Fruit fly (Drosophila melanogaster) whole organism, embryonic: ENCODE data around the gene CG46427.

Experiments used
- Atf3 ChIP-seq: fragments of 200-800 bp; sonication (Bioruptor generic); optimal IDR thresholded peaks from 3 replicates; lab custom pipeline; 2016; ENCODE audit warnings: missing biosample characterization, missing genetic modification characterization
- CG10274 ChIP-seq: fragments of 200-800 bp; sonication (Bioruptor generic); optimal IDR thresholded peaks from 3 replicates; lab custom pipeline; 2017; ENCODE audit warnings: missing biosample characterization, mild to moderate bottlenecking, missing genetic modification characterization
- CG10654 ChIP-seq: fragments of 200-800 bp; sonication (Bioruptor generic); optimal IDR thresholded peaks from 2 replicates; lab custom pipeline; 2016; ENCODE audit warnings: missing biosample characterization, missing genetic modification characterization
- CG13296 ChIP-seq: fragments of 200-800 bp; sonication (Bioruptor generic); optimal IDR thresholded peaks from 3 replicates; lab custom pipeline; 2018; ENCODE audit warnings: missing biosample characterization, mild to moderate bottlenecking, missing genetic modification characterization
- CG16815 ChIP-seq: fragments of 200-800 bp; sonication (Bioruptor generic); optimal IDR thresholded peaks from 3 replicates; lab custom pipeline; 2017; ENCODE audit warnings: missing biosample characterization, mild to moderate bottlenecking, missing genetic modification characterization
- CG17385 ChIP-seq: fragments of 200-800 bp; sonication (Bioruptor generic); optimal IDR thresholded peaks from 3 replicates; lab custom pipeline; 2018; ENCODE audit warnings: missing biosample characterization, mild to moderate bottlenecking, missing genetic modification characterization
- CG2875 ChIP-seq: fragments of 200-800 bp; sonication (Bioruptor generic); optimal IDR thresholded peaks from 2 replicates; lab custom pipeline; 2017; ENCODE audit warnings: missing biosample characterization, mild to moderate bottlenecking, missing genetic modification characterization, missing genetic modification reagents
- CG30431 ChIP-seq: fragments of 200-800 bp; sonication (Bioruptor generic); optimal IDR thresholded peaks from 2 replicates; lab custom pipeline; 2017; ENCODE audit warnings: missing biosample characterization, missing genetic modification characterization
- CG32767 ChIP-seq: fragments of 200-800 bp; sonication (Bioruptor generic); IDR thresholded peaks from 2 replicates; pipeline ENCODE4 v1.3.6; 2022; ENCODE audit warnings: missing biosample characterization, missing genetic modification characterization
- CG4820 ChIP-seq: fragments of 200-800 bp; sonication (Bioruptor generic); optimal IDR thresholded peaks from 3 replicates; lab custom pipeline; 2016; ENCODE audit warnings: missing biosample characterization, missing genetic modification characterization
- CG4854 ChIP-seq: fragments of 200-800 bp; sonication (Bioruptor generic); optimal IDR thresholded peaks from 2 replicates; lab custom pipeline; 2016; ENCODE audit warnings: missing biosample characterization, missing genetic modification characterization, inconsistent platforms
- CG5953 ChIP-seq: fragments of 200-800 bp; sonication (Bioruptor generic); IDR thresholded peaks from 2 replicates; pipeline ENCODE4 v1.3.6; 2022; ENCODE audit warnings: missing biosample characterization, missing genetic modification characterization
- CG6254 ChIP-seq: fragments of 200-800 bp; sonication (Bioruptor generic); optimal IDR thresholded peaks from 3 replicates; lab custom pipeline; 2017; ENCODE audit warnings: mild to moderate bottlenecking, missing biosample characterization, missing genetic modification reagents, missing genetic modification characterization
- CG6813 ChIP-seq: fragments of 200-800 bp; sonication (Bioruptor generic); optimal IDR thresholded peaks from 2 replicates; lab custom pipeline; 2017; ENCODE audit warnings: missing biosample characterization, missing genetic modification characterization, mild to moderate bottlenecking, moderate library complexity, missing genetic modification reagents
- CG7271 ChIP-seq: fragments of 200-800 bp; sonication (Bioruptor generic); optimal IDR thresholded peaks from 2 replicates; lab custom pipeline; 2018; ENCODE audit warnings: missing biosample characterization, mild to moderate bottlenecking, missing genetic modification characterization, moderate library complexity
- CG7556 ChIP-seq: fragments of 200-800 bp; sonication (Bioruptor generic); optimal IDR thresholded peaks from 2 replicates; lab custom pipeline; 2017; ENCODE audit warnings: missing biosample characterization, mild to moderate bottlenecking, missing genetic modification characterization
- CG7839 ChIP-seq: fragments of 200-800 bp; sonication (Bioruptor generic); optimal IDR thresholded peaks from 3 replicates; lab custom pipeline; 2018; ENCODE audit warnings: missing biosample characterization, mild to moderate bottlenecking, missing genetic modification characterization, moderate library complexity
- CG8089 ChIP-seq: fragments of 200-800 bp; sonication (Bioruptor generic); optimal IDR thresholded peaks from 3 replicates; lab custom pipeline; 2016; ENCODE audit warnings: missing biosample characterization, missing genetic modification characterization
- CG8290 ChIP-seq, 3 experiments: fragments of 200-800 bp; sonication (Bioruptor generic); optimal IDR thresholded peaks; 2 replicates each; lab custom pipeline; 2016 to 2019; ENCODE audit warnings: missing biosample characterization in 3 of 3, missing genetic modification characterization in 3 of 3, mild to moderate bottlenecking in 2 of 3, moderate library complexity in 1 of 3
- CG8924 ChIP-seq: fragments of 200-800 bp; optimal IDR thresholded peaks from 3 replicates; lab custom pipeline; 2019; ENCODE audit warnings: missing biosample characterization, mild to moderate bottlenecking, missing genetic modification characterization, moderate library complexity
- Camta ChIP-seq: fragments of 200-800 bp; sonication (Bioruptor generic); optimal IDR thresholded peaks from 2 replicates; lab custom pipeline; 2016; ENCODE audit warnings: missing biosample characterization, missing genetic modification characterization
- Chrac-16 ChIP-seq: fragments of 200-800 bp; sonication (Bioruptor generic); optimal IDR thresholded peaks from 3 replicates; lab custom pipeline; 2016; ENCODE audit warnings: missing biosample characterization, missing genetic modification characterization
- D ChIP-seq, 2 experiments: fragments of 200-800 bp in 1 of 2; fragments of >200 bp in 1 of 2; sonication (Bioruptor generic) in 1 of 2; optimal IDR thresholded peaks; 2 replicates in 1 of 2; 3 replicates in 1 of 2; lab custom pipeline; 2017; ENCODE audit warnings: mild to moderate bottlenecking in 1 of 2, missing biosample characterization in 1 of 2, missing genetic modification characterization in 1 of 2, missing genetic modification reagents in 1 of 2
- Deaf1 ChIP-seq: fragments of 200-800 bp; optimal IDR thresholded peaks from 3 replicates; lab custom pipeline; 2019; ENCODE audit warnings: missing biosample characterization, mild to moderate bottlenecking, missing genetic modification characterization, moderate library complexity
- Fer2 ChIP-seq: fragments of 200-800 bp; sonication (Bioruptor generic); optimal IDR thresholded peaks from 2 replicates; lab custom pipeline; 2018; ENCODE audit warnings: missing biosample characterization, mild to moderate bottlenecking, missing genetic modification characterization, moderate library complexity
- GATAe ChIP-seq: fragments of 200-800 bp; sonication (Bioruptor generic); conservative IDR thresholded peaks from 2 replicates; pipeline ENCODE4 v1.3.6; 2022; ENCODE audit warnings: missing biosample characterization, missing genetic modification characterization
- Gug ChIP-seq: fragments of 200-800 bp; sonication (Bioruptor generic); IDR thresholded peaks from 4 replicates; pipeline ENCODE4 v1.3.6; 2022; ENCODE audit warnings: missing biosample characterization, missing genetic modification characterization
- Hr78 ChIP-seq, 2 experiments: fragments of 200-800 bp in 1 of 2; fragments of >200 bp in 1 of 2; sonication (Bioruptor generic) in 1 of 2; optimal IDR thresholded peaks; 2 replicates each; lab custom pipeline; 2017 to 2019; ENCODE audit warnings: missing biosample characterization in 2 of 2, missing genetic modification characterization in 2 of 2, mild to moderate bottlenecking in 1 of 2, moderate library complexity in 1 of 2
- Kr ChIP-seq: fragments of 200-800 bp; sonication (Bioruptor generic); optimal IDR thresholded peaks from 2 replicates; lab custom pipeline; 2017; ENCODE audit warnings: missing biosample characterization, mild to moderate bottlenecking, missing genetic modification characterization
- MTF-1 ChIP-seq: fragments of 200-800 bp; sonication (Bioruptor generic); optimal IDR thresholded peaks from 2 replicates; lab custom pipeline; 2018; ENCODE audit warnings: missing biosample characterization, mild to moderate bottlenecking, missing genetic modification characterization, borderline replicate concordance
- NFAT ChIP-seq: fragments of 200-800 bp; sonication (Bioruptor generic); IDR thresholded peaks from 2 replicates; pipeline ENCODE4 v1.3.6; 2022; ENCODE audit warnings: missing biosample characterization, missing genetic modification characterization
- Scr ChIP-seq: fragments of 200-800 bp; sonication (Bioruptor generic); IDR thresholded peaks from 2 replicates; pipeline ENCODE4 v1.3.6; 2022; ENCODE audit warnings: missing biosample characterization, missing genetic modification characterization; ENCODE audit not compliant: partially characterized antibody
- Sox102F ChIP-seq: fragments of 200-800 bp; sonication (Bioruptor generic); optimal IDR thresholded peaks from 2 replicates; lab custom pipeline; 2018; ENCODE audit warnings: missing biosample characterization, mild to moderate bottlenecking, missing genetic modification characterization, moderate library complexity
- ap ChIP-seq: fragments of 200-800 bp; sonication (Bioruptor generic); IDR thresholded peaks from 2 replicates; pipeline ENCODE4 v1.3.6; 2022; ENCODE audit warnings: missing biosample characterization, missing genetic modification characterization
- az2 ChIP-seq: fragments of 200-800 bp; sonication (Bioruptor generic); optimal IDR thresholded peaks from 3 replicates; lab custom pipeline; 2016; ENCODE audit warnings: missing biosample characterization, missing genetic modification characterization
- chif ChIP-seq, 2 experiments: fragments of 200-800 bp; sonication (Bioruptor generic); optimal IDR thresholded peaks; 3 replicates each; lab custom pipeline; 2016; ENCODE audit warnings: missing biosample characterization in 2 of 2, missing genetic modification characterization in 2 of 2
- disco-r ChIP-seq: fragments of 200-800 bp; sonication (Bioruptor generic); optimal IDR thresholded peaks from 2 replicates; lab custom pipeline; 2016; ENCODE audit warnings: missing biosample characterization, missing genetic modification characterization
- dmrt99B ChIP-seq: fragments of 200-800 bp; sonication (Bioruptor generic); optimal IDR thresholded peaks from 2 replicates; lab custom pipeline; 2018; ENCODE audit warnings: missing biosample characterization, mild to moderate bottlenecking, missing genetic modification characterization, moderate library complexity
- lilli ChIP-seq: fragments of 200-800 bp; sonication (Bioruptor generic); optimal IDR thresholded peaks from 3 replicates; lab custom pipeline; 2016; ENCODE audit warnings: missing biosample characterization, missing genetic modification characterization
- prd ChIP-seq, 3 experiments: fragments of >200 bp in 2 of 3; fragments of 200-800 bp in 1 of 3; sonication (Bioruptor generic) in 1 of 3; optimal IDR thresholded peaks in 2 of 3; IDR thresholded peaks in 1 of 3; 2 replicates in 2 of 3; 3 replicates in 1 of 3; pipeline versions ENCODE4 v1.3.6 to Lab custom; 2017 to 2022; ENCODE audit warnings: missing biosample characterization in 1 of 3, missing genetic modification characterization in 1 of 3
- shn ChIP-seq: fragments of 200-800 bp; sonication (Bioruptor generic); optimal IDR thresholded peaks from 3 replicates; lab custom pipeline; 2016; ENCODE audit warnings: missing biosample characterization, missing genetic modification characterization
- slp2 ChIP-seq: fragments of 200-800 bp; sonication (Bioruptor generic); optimal IDR thresholded peaks from 2 replicates; lab custom pipeline; 2016; ENCODE audit warnings: missing biosample characterization, missing genetic modification characterization
- sr ChIP-seq: fragments of 200-800 bp; sonication (Bioruptor generic); IDR thresholded peaks from 3 replicates; pipeline ENCODE4 v1.3.6; 2022; ENCODE audit warnings: missing biosample characterization, missing genetic modification characterization
- ttk ChIP-seq: fragments of 200-800 bp; sonication (Bioruptor generic); IDR thresholded peaks from 2 replicates; pipeline ENCODE4 v2.1.2; 2022; ENCODE audit warnings: missing biosample characterization, missing genetic modification characterization
- tup ChIP-seq: fragments of 200-800 bp; sonication (Bioruptor generic); optimal IDR thresholded peaks from 2 replicates; lab custom pipeline; 2016; ENCODE audit warnings: missing biosample characterization, mild to moderate bottlenecking, missing genetic modification characterization, moderate library complexity
- zen ChIP-seq: fragments of 200-800 bp; sonication (Bioruptor generic); optimal IDR thresholded peaks from 3 replicates; lab custom pipeline; 2018; ENCODE audit warnings: missing biosample characterization, mild to moderate bottlenecking, missing genetic modification characterization, moderate library complexity
- zen2 ChIP-seq: fragments of 200-800 bp; sonication (Bioruptor generic); IDR thresholded peaks from 3 replicates; pipeline ENCODE4 v1.3.6; 2022; ENCODE audit warnings: missing biosample characterization, missing genetic modification characterization; ENCODE audit not compliant: partially characterized antibody
- zfh2 ChIP-seq: fragments of 200-800 bp; sonication (Bioruptor generic); optimal IDR thresholded peaks from 2 replicates; lab custom pipeline; 2016; ENCODE audit warnings: missing biosample characterization, missing genetic modification characterization

Gene CG46427

dm6 chr3R:12402935-12403334 lies 36.0 kb downstream of the CG46427 start (continued):
- peak; percentile 94 for TF ChIP-seq CG30431 (GFP tag; lab: Kevin White, UChicago)
- TF ChIP-seq ttk = peak; percentile 93
- TF ChIP-seq slp2 (GFP tag; lab: Kevin White, UChicago) = peak; percentile 93
- peak; percentile 92 for TF ChIP-seq NFAT (GFP tag; lab: Robert Waterston, UW)
- peak; percentile 99 for TF ChIP-seq CG4854 (GFP tag; lab: Kevin White, UChicago)
- peak; percentile 100 for TF ChIP-seq zen (tag; lab: Kevin White, UChicago)
- TF ChIP-seq zen2 (GFP tag; lab: Robert Waterston, UW) = 0 out of 3 replicates have a peak, but pooled peaks have one; percentile 17
- peak; percentile 72; the same call in 1 of the 2 replicates for TF ChIP-seq GATAe (GFP tag; lab: Robert Waterston, UW)
- TF ChIP-seq Sox102F (GFP tag; lab: Kevin White, UChicago) = peak; percentile 98
- peak; percentile 64; the same call in 2 of the 4 replicates for TF ChIP-seq Gug (GFP tag; lab: Robert Waterston, UW)
- TF ChIP-seq CG4820 (GFP tag; lab: Kevin White, UChicago) = peak; percentile 100
- TF ChIP-seq Camta (GFP tag; lab: Kevin White, UChicago) = peak; percentile 96
- TF ChIP-seq chif (GFP tag; optimal IDR thresholded peaks at IDR 0.05; lab: Kevin White, UChicago) = peak; percentile 95 to 99
- peak; percentile 87 for TF ChIP-seq zfh2
- peak; percentile 98 for TF ChIP-seq CG6254 (GFP tag; lab: Kevin White, UChicago)
- TF ChIP-seq prd (optimal IDR thresholded peaks at IDR 0.05; lab: Kevin White, UChicago) = no peak
- TF ChIP-seq prd (GFP tag; IDR thresholded peaks at IDR 0.05; lab: Robert Waterston, UW) = peak; percentile 97
- peak; percentile 51 for TF ChIP-seq Scr
- peak; percentile 97 for TF ChIP-seq Fer2 (tag; lab: Kevin White, UChicago)
- peak; percentile 99 for TF ChIP-seq CG6813 (GFP tag; lab: Kevin White, UChicago)
- no peak for TF ChIP-seq D (optimal IDR thresholded peaks at IDR 0.05; lab: Kevin White, UChicago)
- TF ChIP-seq D (GFP tag; optimal IDR thresholded peaks at IDR 0.05; lab: Kevin White, UChicago) = peak; percentile 96
- TF ChIP-seq CG8290 (GFP tag; optimal IDR thresholded peaks at IDR 0.05; lab: Kevin White, UChicago) = peak; percentile 96
- peak; percentile 95 to 97 for TF ChIP-seq CG8290 (tag; optimal IDR thresholded peaks at IDR 0.05; lab: Kevin White, UChicago)
- TF ChIP-seq CG8089 = peak; percentile 88
- peak; percentile 96 for TF ChIP-seq CG17385 (GFP tag; lab: Kevin White, UChicago)
- peak; percentile 93 for TF ChIP-seq CG32767 (GFP tag; lab: Robert Waterston, UW)
- TF ChIP-seq CG7839 (tag; lab: Kevin White, UChicago) = peak; percentile 99
- peak; percentile 100 for TF ChIP-seq dmrt99B (tag; lab: Kevin White, UChicago)
- TF ChIP-seq CG16815 (GFP tag; lab: Kevin White, UChicago) = peak; percentile 84
- TF ChIP-seq CG7271 (tag; lab: Kevin White, UChicago) = peak; percentile 98
- TF ChIP-seq CG13296 = peak; percentile 99
- TF ChIP-seq ap (GFP tag; lab: Robert Waterston, UW) = peak; percentile 97
- TF ChIP-seq disco-r (GFP tag; lab: Kevin White, UChicago) = peak; percentile 86
- TF ChIP-seq MTF-1 (GFP tag; lab: Kevin White, UChicago) = peak; percentile 99
- peak; percentile 94 for TF ChIP-seq CG5953 (GFP tag; lab: Robert Waterston, UW)
- peak; percentile 94 for TF ChIP-seq CG2875 (GFP tag; lab: Kevin White, UChicago)
- TF ChIP-seq CG10274 (GFP tag; lab: Kevin White, UChicago) = peak; percentile 95
- TF ChIP-seq Hr78 (GFP tag; optimal IDR thresholded peaks at IDR 0.05; lab: Kevin White, UChicago) = peak in 1 of 2 experiments; percentile 89
- TF ChIP-seq sr (GFP tag; lab: Robert Waterston, UW) = peak; percentile 83
- peak; percentile 36 for TF ChIP-seq Kr (GFP tag; lab: Kevin White, UChicago)
- peak; percentile 99 for TF ChIP-seq CG8924 (tag; lab: Kevin White, UChicago)
- TF ChIP-seq az2 (GFP tag; lab: Kevin White, UChicago) = peak; percentile 97
- peak; percentile 95 for TF ChIP-seq CG7556 (GFP tag; lab: Kevin White, UChicago)
- TF ChIP-seq CG10654 (GFP tag; lab: Kevin White, UChicago) = peak; percentile 97
- TF ChIP-seq Chrac-16 (GFP tag; lab: Kevin White, UChicago) = peak; percentile 94
- peak; percentile 91 for TF ChIP-seq Deaf1 (tag; lab: Kevin White, UChicago)
- TF ChIP-seq lilli (GFP tag; lab: Kevin White, UChicago) = peak; percentile 96
- peak; percentile 92 for TF ChIP-seq Atf3 (GFP tag; lab: Kevin White, UChicago)
- peak; percentile 75 for TF ChIP-seq shn (GFP tag; lab: Kevin White, UChicago)
- peak; percentile 92 for TF ChIP-seq tup (GFP tag; lab: Kevin White, UChicago)
